Worm (Caenorhabditis elegans) whole organism, L4 larva: ENCODE measurements around the gene K02F3.12.

Experiments
- D1046.2 ChIP-seq: fragments of 200-800 bp; sonication (Bioruptor generic); IDR thresholded peaks from 2 replicates; pipeline ENCODE4 v1.3.6; 2022; ENCODE audit warnings: missing genetic modification characterization, missing compliant biosample characterization
- F10B5.3 ChIP-seq: sonication (generic microtip); optimal IDR thresholded peaks from 2 replicates; lab custom pipeline; 2016; ENCODE audit warnings: mild to moderate bottlenecking, missing genetic modification characterization, missing compliant biosample characterization
- F44E2.7 ChIP-seq: fragments of 200-800 bp; sonication (Bioruptor generic); IDR thresholded peaks from 2 replicates; pipeline ENCODE4 v2.1.2; 2022; ENCODE audit warnings: missing genetic modification characterization, missing compliant biosample characterization
- F49E8.2 ChIP-seq: sonication (generic microtip); optimal IDR thresholded peaks from 2 replicates; lab custom pipeline; 2016; ENCODE audit warnings: missing compliant biosample characterization, mild to moderate bottlenecking, missing genetic modification characterization, borderline replicate concordance
- R02D3.7 ChIP-seq: fragments of 150-350 bp; sonication (generic microtip); optimal IDR thresholded peaks from 3 replicates; lab custom pipeline; 2014; ENCODE audit warnings: missing biosample characterization, missing genetic modification characterization
- T20F7.1 ChIP-seq: fragments of 200-800 bp; sonication (Bioruptor generic); optimal IDR thresholded peaks from 2 replicates; lab custom pipeline; 2018; ENCODE audit warnings: mild to moderate bottlenecking, missing genetic modification characterization, missing compliant biosample characterization
- Y5F2A.4 ChIP-seq: fragments of 200-800 bp; sonication (Bioruptor generic); optimal IDR thresholded peaks from 2 replicates; lab custom pipeline; 2018; ENCODE audit warnings: mild to moderate bottlenecking, missing genetic modification characterization, missing compliant biosample characterization
- ZK546.5 ChIP-seq, 2 experiments: sonication (generic microtip); optimal IDR thresholded peaks; 2 replicates each; lab custom pipeline; 2017; ENCODE audit warnings: missing biosample characterization in 2 of 2, missing genetic modification characterization in 2 of 2
- aha-1 ChIP-seq: fragments of 150-350 bp; peaks from one replicate; lab custom pipeline; 2014; ENCODE audit warnings: missing biosample characterization, missing genetic modification characterization
- ama-1 ChIP-seq: fragments of 150-350 bp; optimal IDR thresholded peaks from 2 replicates; lab custom pipeline; 2014; ENCODE audit warnings: inconsistent platforms, mixed read lengths
- arid-1 ChIP-seq: fragments of 200-800 bp; sonication (Bioruptor generic); conservative IDR thresholded peaks from 2 replicates; pipeline ENCODE4 v1.3.6; 2022; ENCODE audit warnings: missing genetic modification reagents, missing genetic modification characterization, missing compliant biosample characterization
- attf-4 ChIP-seq: sonication (generic microtip); optimal IDR thresholded peaks from 3 replicates; lab custom pipeline; 2017; ENCODE audit warnings: missing biosample characterization, missing genetic modification characterization
- ceh-28 ChIP-seq: fragments of 150-350 bp; optimal IDR thresholded peaks from 2 replicates; lab custom pipeline; 2014; ENCODE audit warnings: missing biosample characterization, missing genetic modification reagents, missing genetic modification characterization
- ceh-32 ChIP-seq: sonication (generic microtip); optimal IDR thresholded peaks from 2 replicates; lab custom pipeline; 2016; ENCODE audit warnings: mild to moderate bottlenecking, missing genetic modification characterization, missing compliant biosample characterization; ENCODE audit not compliant: poor library complexity
- ceh-62 ChIP-seq: sonication (generic microtip); optimal IDR thresholded peaks from 2 replicates; lab custom pipeline; 2017; ENCODE audit warnings: missing biosample characterization, missing genetic modification characterization
- ces-1 ChIP-seq: fragments of 150-350 bp; sonication (generic microtip); optimal IDR thresholded peaks from 4 replicates; lab custom pipeline; 2014; ENCODE audit warnings: missing biosample characterization, missing genetic modification reagents, missing genetic modification characterization
- cey-2 ChIP-seq: sonication (generic microtip); optimal IDR thresholded peaks from 3 replicates; lab custom pipeline; 2017; ENCODE audit warnings: missing genetic modification characterization, mild to moderate bottlenecking, missing compliant biosample characterization, antibody characterized with exemption, borderline replicate concordance; ENCODE audit not compliant: insufficient read depth
- ctbp-1 ChIP-seq: fragments of 200-800 bp; sonication (Bioruptor generic); IDR thresholded peaks from 2 replicates; pipeline ENCODE4 v1.3.6; 2022; ENCODE audit warnings: missing genetic modification reagents, missing genetic modification characterization, missing compliant biosample characterization
- duxl-1 ChIP-seq: sonication (generic microtip); optimal IDR thresholded peaks from 2 replicates; lab custom pipeline; 2016; ENCODE audit warnings: mild to moderate bottlenecking, missing genetic modification characterization, moderate library complexity, missing compliant biosample characterization; ENCODE audit not compliant: poor library complexity
- dve-1 ChIP-seq: sonication (generic microtip); optimal IDR thresholded peaks from 2 replicates; lab custom pipeline; 2017; ENCODE audit warnings: antibody characterized with exemption, mild to moderate bottlenecking, missing genetic modification characterization, missing compliant biosample characterization; ENCODE audit not compliant: insufficient read depth
- egl-27 ChIP-seq: sonication (generic microtip); optimal IDR thresholded peaks from 3 replicates; lab custom pipeline; 2017; ENCODE audit warnings: missing biosample characterization, missing genetic modification reagents, missing genetic modification characterization
- gei-8 ChIP-seq: fragments of 200-800 bp; sonication (Bioruptor generic); optimal IDR thresholded peaks from 2 replicates; lab custom pipeline; 2018; ENCODE audit warnings: mild to moderate bottlenecking, missing genetic modification characterization, missing compliant biosample characterization
- hlh-11 ChIP-seq: fragments of 200-800 bp; sonication (Bioruptor generic); optimal IDR thresholded peaks from 2 replicates; lab custom pipeline; 2018; ENCODE audit warnings: mild to moderate bottlenecking, missing genetic modification characterization, missing compliant biosample characterization
- hmg-1.1 ChIP-seq: fragments of 200-800 bp; sonication (Bioruptor generic); IDR thresholded peaks from 2 replicates; pipeline ENCODE4 v1.3.6; 2022; ENCODE audit warnings: missing genetic modification reagents, missing genetic modification characterization, missing compliant biosample characterization
- jun-1 ChIP-seq: fragments of 150-350 bp; optimal IDR thresholded peaks from 2 replicates; lab custom pipeline; 2014; ENCODE audit warnings: missing biosample characterization, missing genetic modification reagents, missing genetic modification characterization
- lim-7 ChIP-seq: fragments of 200-800 bp; sonication (Bioruptor generic); IDR thresholded peaks from 2 replicates; pipeline ENCODE4 v1.3.6; 2022; ENCODE audit warnings: missing genetic modification characterization, missing compliant biosample characterization
- lin-13 ChIP-seq: fragments of 150-350 bp; optimal IDR thresholded peaks from 2 replicates; lab custom pipeline; 2014; ENCODE audit warnings: missing biosample characterization, missing genetic modification reagents, missing genetic modification characterization
- lin-15B ChIP-seq: fragments of 150-350 bp; sonication (generic microtip); optimal IDR thresholded peaks from 3 replicates; lab custom pipeline; 2014; ENCODE audit warnings: missing biosample characterization, missing genetic modification characterization
- lin-29 ChIP-seq: fragments of 200-800 bp; sonication (Bioruptor generic); IDR thresholded peaks from 2 replicates; pipeline ENCODE4 v1.3.6; 2022; ENCODE audit warnings: missing genetic modification reagents, missing genetic modification characterization, missing compliant biosample characterization
- lin-39 ChIP-seq: fragments of 150-350 bp; optimal IDR thresholded peaks from 2 replicates; lab custom pipeline; 2014; ENCODE audit warnings: missing biosample characterization, missing genetic modification reagents, missing genetic modification characterization
- lir-3 ChIP-seq: sonication (generic microtip); optimal IDR thresholded peaks from 2 replicates; lab custom pipeline; 2016; ENCODE audit warnings: mild to moderate bottlenecking, missing genetic modification characterization, missing compliant biosample characterization
- madf-5 ChIP-seq, 2 experiments: fragments of 200-800 bp; sonication (Bioruptor generic); IDR thresholded peaks; 2 replicates each; pipeline ENCODE4 v1.3.6; 2022; ENCODE audit warnings: missing compliant biosample characterization in 2 of 2, missing genetic modification characterization in 2 of 2
- madf-9 ChIP-seq: fragments of 200-800 bp; sonication (Bioruptor generic); conservative IDR thresholded peaks from 2 replicates; pipeline ENCODE4 v1.3.6; 2022; ENCODE audit warnings: missing genetic modification reagents, missing genetic modification characterization, missing compliant biosample characterization
- mdl-1 ChIP-seq, 2 experiments: fragments of 150-350 bp in 1 of 2; sonication (generic microtip) in 1 of 2; optimal IDR thresholded peaks; 2 replicates each; lab custom pipeline; 2014 to 2017; ENCODE audit warnings: missing biosample characterization in 2 of 2, missing genetic modification characterization in 2 of 2
- mep-1 ChIP-seq: fragments of 150-350 bp; sonication (generic microtip); optimal IDR thresholded peaks from 3 replicates; lab custom pipeline; 2014; ENCODE audit warnings: missing biosample characterization, missing genetic modification characterization
- mxl-2 ChIP-seq: fragments of 200-800 bp; sonication (Bioruptor generic); conservative IDR thresholded peaks from 2 replicates; pipeline ENCODE4 v1.3.6; 2022; ENCODE audit warnings: missing genetic modification reagents, missing genetic modification characterization, missing compliant biosample characterization
- nhr-11 ChIP-seq: fragments of 150-350 bp; optimal IDR thresholded peaks from 2 replicates; lab custom pipeline; 2014; ENCODE audit warnings: missing biosample characterization, missing genetic modification characterization
- nhr-111 ChIP-seq: fragments of 200-800 bp; sonication (Bioruptor generic); optimal IDR thresholded peaks from 2 replicates; lab custom pipeline; 2018; ENCODE audit warnings: mild to moderate bottlenecking, missing genetic modification characterization, missing compliant biosample characterization
- nhr-28 ChIP-seq: fragments of 150-350 bp; optimal IDR thresholded peaks from 2 replicates; lab custom pipeline; 2014; ENCODE audit warnings: missing biosample characterization, missing genetic modification characterization
- nhr-42 ChIP-seq: fragments of 200-800 bp; sonication (Bioruptor generic); IDR thresholded peaks from 2 replicates; pipeline ENCODE4 v1.3.6; 2022; ENCODE audit warnings: missing genetic modification characterization, missing compliant biosample characterization
- nhr-76 ChIP-seq: fragments of 150-350 bp; optimal IDR thresholded peaks from 2 replicates; lab custom pipeline; 2014; ENCODE audit warnings: missing biosample characterization, missing genetic modification characterization
- pha-4 ChIP-seq, 2 experiments: fragments of 150-350 bp in 1 of 2; fragments of 200-800 bp in 1 of 2; sonication (Bioruptor generic) in 1 of 2; IDR thresholded peaks in 1 of 2; optimal IDR thresholded peaks in 1 of 2; 2 replicates each; pipeline versions ENCODE4 v1.3.6 to Lab custom; 2014 to 2022; ENCODE audit warnings: missing genetic modification characterization in 2 of 2, missing genetic modification reagents in 2 of 2, missing biosample characterization in 1 of 2, missing compliant biosample characterization in 1 of 2
- pqm-1 ChIP-seq: sonication (generic microtip); optimal IDR thresholded peaks from 2 replicates; lab custom pipeline; 2017; ENCODE audit warnings: missing biosample characterization, missing genetic modification characterization
- sdz-12 ChIP-seq: fragments of 200-800 bp; sonication (Bioruptor generic); optimal IDR thresholded peaks from 2 replicates; lab custom pipeline; 2018; ENCODE audit warnings: mild to moderate bottlenecking, missing genetic modification characterization, missing compliant biosample characterization
- tag-97 ChIP-seq: fragments of 200-800 bp; sonication (Bioruptor generic); IDR thresholded peaks from 2 replicates; pipeline ENCODE4 v1.3.6; 2022; ENCODE audit warnings: missing genetic modification characterization, missing compliant biosample characterization
- tra-1 ChIP-seq: fragments of 200-800 bp; sonication (Bioruptor generic); IDR thresholded peaks from 2 replicates; pipeline ENCODE4 v1.3.6; 2022; ENCODE audit warnings: missing genetic modification reagents, missing genetic modification characterization, missing compliant biosample characterization
- unc-39 ChIP-seq: sonication (generic microtip); optimal IDR thresholded peaks from 2 replicates; lab custom pipeline; 2017; ENCODE audit warnings: missing biosample characterization, missing genetic modification characterization
- unc-62 ChIP-seq, 3 experiments: fragments of 150-350 bp in 1 of 3; sonication (generic microtip); optimal IDR thresholded peaks in 2 of 3; peaks in 1 of 3; 1 replicate in 1 of 3; 2 replicates in 2 of 3; lab custom pipeline; 2014 to 2017; ENCODE audit warnings: missing biosample characterization in 3 of 3, missing genetic modification characterization in 3 of 3, missing genetic modification reagents in 3 of 3, missing genotype in 1 of 3
- zfp-3 ChIP-seq: fragments of 200-800 bp; sonication (Bioruptor generic); conservative IDR thresholded peaks from 2 replicates; pipeline ENCODE4 v1.3.6; 2022; ENCODE audit warnings: missing genetic modification reagents, missing genetic modification characterization, missing compliant biosample characterization
- zip-2 ChIP-seq: fragments of 150-350 bp; optimal IDR thresholded peaks from 2 replicates; lab custom pipeline; 2014; ENCODE audit warnings: missing biosample characterization, missing genetic modification characterization

K02F3.12 gene

ce11 chrIII:832855-833504 is 23.4 kb upstream of the K02F3.12 start, which contains the start of gene zip-2 (continued):
- TF ChIP-seq lin-13 (GFP tag; lab: Kevin White, UChicago), result no peak
- peak; percentile 91 for TF ChIP-seq nhr-28 (tag; lab: Kevin White, UChicago)
- peak; percentile 33 for TF ChIP-seq nhr-11
- TF ChIP-seq sdz-12 (GFP tag; lab: Kevin White, UChicago), result no peak
- TF ChIP-seq pha-4 (GFP tag; IDR thresholded peaks at IDR 0.05; lab: Robert Waterston, UW), result no peak
- TF ChIP-seq pha-4 (tag; optimal IDR thresholded peaks at IDR 0.05; lab: Kevin White, UChicago), result peak; percentile 25
- TF ChIP-seq nhr-76, result no peak
- TF ChIP-seq arid-1 (GFP tag; lab: Robert Waterston, UW), result no peak
- TF ChIP-seq lin-39 (tag; lab: Kevin White, UChicago), result no peak
- TF ChIP-seq gei-8, result no peak
- TF ChIP-seq tag-97 (GFP tag; lab: Robert Waterston, UW), result no peak
- TF ChIP-seq unc-39, result no peak
- no peak for TF ChIP-seq zip-2
- no peak for TF ChIP-seq mdl-1 (tag; optimal IDR thresholded peaks at IDR 0.05; lab: Kevin White, UChicago)
- TF ChIP-seq hmg-1.1 (GFP tag; lab: Robert Waterston, UW), result no peak
- no peak for TF ChIP-seq lim-7 (GFP tag; lab: Robert Waterston, UW)
- TF ChIP-seq zfp-3 (GFP tag; lab: Robert Waterston, UW), result no peak
- TF ChIP-seq ces-1 (GFP tag; lab: Kevin White, UChicago), result no peak
- TF ChIP-seq T20F7.1, result peak; percentile 38
- no peak for TF ChIP-seq ctbp-1 (GFP tag; lab: Robert Waterston, UW)
- peak; percentile 89 for TF ChIP-seq hlh-11 (tag; lab: Kevin White, UChicago)
- no peak for TF ChIP-seq lir-3
- TF ChIP-seq madf-9 (GFP tag; lab: Robert Waterston, UW), result no peak
- no peak for TF ChIP-seq F10B5.3 (tag; lab: Kevin White, UChicago)
- TF ChIP-seq dve-1 (tag; lab: Kevin White, UChicago), result peak; percentile 95
- TF ChIP-seq jun-1, result peak; percentile 45
- TF ChIP-seq cey-2 (tag; lab: Kevin White, UChicago), result no peak
- TF ChIP-seq R02D3.7 (tag; lab: Kevin White, UChicago), result no peak
- TF ChIP-seq ama-1, result no peak
- peak in 1 of 2 experiments; percentile 79 for TF ChIP-seq unc-62 (GFP tag; optimal IDR thresholded peaks at IDR 0.05 in 1 of 2; lab: Kevin White, UChicago)
- no peak for TF ChIP-seq unc-62 (tag; optimal IDR thresholded peaks at IDR 0.05; lab: Kevin White, UChicago)
- no peak for TF ChIP-seq lin-29
- no peak for TF ChIP-seq madf-5 (GFP tag; IDR thresholded peaks at IDR 0.05; lab: Robert Waterston, UW)
- no peak for TF ChIP-seq nhr-111 (GFP tag; lab: Kevin White, UChicago)
- TF ChIP-seq tra-1 (GFP tag; lab: Robert Waterston, UW), result 0 out of 2 replicates have a peak, but pooled peaks have one; percentile 41
- no peak for TF ChIP-seq F44E2.7 (GFP tag; lab: Robert Waterston, UW)
- TF ChIP-seq Y5F2A.4, result no peak
- no peak for TF ChIP-seq lin-15B (tag; lab: Kevin White, UChicago)
- TF ChIP-seq F49E8.2 (tag; lab: Kevin White, UChicago), result no peak
- TF ChIP-seq mep-1 (tag; lab: Kevin White, UChicago), result peak; percentile 68
- TF ChIP-seq nhr-42 (GFP tag; lab: Robert Waterston, UW), result no peak
- TF ChIP-seq egl-27, result no peak
- peak; percentile 91 for TF ChIP-seq aha-1 (tag; lab: Kevin White, UChicago)
- no peak for TF ChIP-seq ZK546.5 (tag; optimal IDR thresholded peaks at IDR 0.05; lab: Kevin White, UChicago)
- TF ChIP-seq attf-4 (tag; lab: Kevin White, UChicago), result no peak
- TF ChIP-seq ceh-32 (tag; lab: Kevin White, UChicago), result no peak
- TF ChIP-seq ceh-62 (tag; lab: Kevin White, UChicago), result no peak
- no peak for TF ChIP-seq D1046.2
- TF ChIP-seq ceh-28 (tag; lab: Kevin White, UChicago), result no peak
- TF ChIP-seq pqm-1, result peak; percentile 84
- no peak for TF ChIP-seq duxl-1 (tag; lab: Kevin White, UChicago)
- TF ChIP-seq mxl-2 (GFP tag; lab: Robert Waterston, UW), result no peak
